Fruit fly (Drosophila melanogaster) whole organism, embryonic: ENCODE data around the gene r-l.

Experiments used
- Aef1 ChIP-seq: fragments of 200-800 bp; sonication (Bioruptor generic); IDR thresholded peaks from 3 replicates; pipeline ENCODE4 v1.3.6; 2022; ENCODE audit warnings: missing biosample characterization, missing genetic modification characterization
- Atf3 ChIP-seq: fragments of 200-800 bp; sonication (Bioruptor generic); optimal IDR thresholded peaks from 3 replicates; lab custom pipeline; 2016; ENCODE audit warnings: missing biosample characterization, missing genetic modification characterization
- CG10543 ChIP-seq: fragments of 200-800 bp; sonication (Bioruptor generic); optimal IDR thresholded peaks from 3 replicates; lab custom pipeline; 2017; ENCODE audit warnings: missing biosample characterization, mild to moderate bottlenecking, missing genetic modification characterization, moderate library complexity
- CG14860 ChIP-seq: fragments of 200-800 bp; sonication (Bioruptor generic); IDR thresholded peaks from 3 replicates; pipeline ENCODE4 v1.3.6; 2022; ENCODE audit warnings: missing biosample characterization, missing genetic modification characterization; ENCODE audit not compliant: partially characterized antibody
- CG15601 ChIP-seq: fragments of 200-800 bp; sonication (Bioruptor generic); optimal IDR thresholded peaks from 3 replicates; lab custom pipeline; 2019; ENCODE audit warnings: missing biosample characterization, mild to moderate bottlenecking, missing genetic modification characterization, moderate library complexity
- CG18599 ChIP-seq: fragments of 200-800 bp; sonication (Bioruptor generic); optimal IDR thresholded peaks from 3 replicates; lab custom pipeline; 2017; ENCODE audit warnings: missing biosample characterization, missing genetic modification characterization, mild to moderate bottlenecking, moderate library complexity, missing genetic modification reagents
- CG30020 ChIP-seq: fragments of 200-800 bp; optimal IDR thresholded peaks from 2 replicates; lab custom pipeline; 2019; ENCODE audit warnings: missing biosample characterization, mild to moderate bottlenecking, missing genetic modification characterization, moderate library complexity
- CG32767 ChIP-seq: fragments of 200-800 bp; sonication (Bioruptor generic); IDR thresholded peaks from 2 replicates; pipeline ENCODE4 v1.3.6; 2022; ENCODE audit warnings: missing biosample characterization, missing genetic modification characterization
- CG34376 ChIP-seq: fragments of 200-800 bp; sonication (Bioruptor generic); optimal IDR thresholded peaks from 2 replicates; lab custom pipeline; 2018; ENCODE audit warnings: missing biosample characterization, mild to moderate bottlenecking, missing genetic modification characterization
- CG4360 ChIP-seq: fragments of 200-800 bp; sonication (Bioruptor generic); IDR thresholded peaks from 2 replicates; pipeline ENCODE4 v1.3.6; 2022; ENCODE audit warnings: missing biosample characterization, missing genetic modification characterization
- CG5180 ChIP-seq: fragments of 200-800 bp; sonication (Bioruptor generic); optimal IDR thresholded peaks from 3 replicates; lab custom pipeline; 2017; ENCODE audit warnings: missing biosample characterization, missing genetic modification characterization, mild to moderate bottlenecking, moderate library complexity, missing genetic modification reagents
- D19A ChIP-seq: fragments of 200-800 bp; optimal IDR thresholded peaks from 3 replicates; lab custom pipeline; 2019; ENCODE audit warnings: missing biosample characterization, mild to moderate bottlenecking, missing genetic modification characterization, moderate library complexity
- D19B ChIP-seq: fragments of 200-800 bp; sonication (Bioruptor generic); optimal IDR thresholded peaks from 2 replicates; lab custom pipeline; 2017; ENCODE audit warnings: missing biosample characterization, mild to moderate bottlenecking, missing genetic modification characterization
- Dip2 ChIP-seq: fragments of 200-800 bp; sonication (Bioruptor generic); IDR thresholded peaks from 2 replicates; pipeline ENCODE4 v1.3.6; 2022; ENCODE audit warnings: missing biosample characterization, missing genetic modification characterization
- Doc3 ChIP-seq: fragments of 200-800 bp; sonication (Bioruptor generic); IDR thresholded peaks from 3 replicates; pipeline ENCODE4 v1.3.6; 2022; ENCODE audit warnings: missing biosample characterization, missing genetic modification characterization; ENCODE audit not compliant: partially characterized antibody
- GATAe ChIP-seq: fragments of 200-800 bp; sonication (Bioruptor generic); conservative IDR thresholded peaks from 2 replicates; pipeline ENCODE4 v1.3.6; 2022; ENCODE audit warnings: missing biosample characterization, missing genetic modification characterization
- Gug ChIP-seq: fragments of 200-800 bp; sonication (Bioruptor generic); IDR thresholded peaks from 4 replicates; pipeline ENCODE4 v1.3.6; 2022; ENCODE audit warnings: missing biosample characterization, missing genetic modification characterization
- HHEX ChIP-seq: fragments of 200-800 bp; sonication (Bioruptor generic); optimal IDR thresholded peaks from 3 replicates; lab custom pipeline; 2017; ENCODE audit warnings: missing biosample characterization, mild to moderate bottlenecking, missing genetic modification characterization, missing genetic modification reagents
- Hand ChIP-seq: fragments of 200-800 bp; sonication (Bioruptor generic); optimal IDR thresholded peaks from 2 replicates; lab custom pipeline; 2017; ENCODE audit warnings: mild to moderate bottlenecking, missing biosample characterization, missing genetic modification reagents, missing genetic modification characterization
- HmgZ ChIP-seq: fragments of 200-800 bp; sonication (Bioruptor generic); optimal IDR thresholded peaks from 2 replicates; lab custom pipeline; 2018; ENCODE audit warnings: missing biosample characterization, mild to moderate bottlenecking, missing genetic modification characterization
- Hmx ChIP-seq: fragments of 200-800 bp; sonication (Bioruptor generic); optimal IDR thresholded peaks from 2 replicates; lab custom pipeline; 2016; ENCODE audit warnings: missing biosample characterization, missing genetic modification characterization
- Lim3 ChIP-seq: fragments of 200-800 bp; sonication (Bioruptor generic); IDR thresholded peaks from 2 replicates; pipeline ENCODE4 v1.3.6; 2022; ENCODE audit warnings: missing biosample characterization, missing genetic modification characterization
- Nf-YB ChIP-seq: fragments of 200-800 bp; sonication (Bioruptor generic); optimal IDR thresholded peaks from 3 replicates; lab custom pipeline; 2019; ENCODE audit warnings: missing biosample characterization, mild to moderate bottlenecking, missing genetic modification characterization, moderate library complexity
- Nf-YC ChIP-seq: fragments of 200-800 bp; optimal IDR thresholded peaks from 3 replicates; lab custom pipeline; 2019; ENCODE audit warnings: missing biosample characterization, mild to moderate bottlenecking, missing genetic modification characterization, moderate library complexity
- Opbp ChIP-seq: fragments of 200-800 bp; sonication (Bioruptor generic); IDR thresholded peaks from 3 replicates; pipeline ENCODE4 v1.3.6; 2022; ENCODE audit warnings: missing biosample characterization, missing genetic modification characterization; ENCODE audit not compliant: partially characterized antibody
- Pdp1 ChIP-seq, 2 experiments: fragments of 200-800 bp; sonication (Bioruptor generic); optimal IDR thresholded peaks; 3 replicates each; lab custom pipeline; 2016; ENCODE audit warnings: missing biosample characterization in 2 of 2, missing genetic modification characterization in 2 of 2, mild to moderate bottlenecking in 1 of 2, moderate library complexity in 1 of 2
- Ptx1 ChIP-seq: fragments of 200-800 bp; sonication (Bioruptor generic); IDR thresholded peaks from 2 replicates; pipeline ENCODE4 v1.3.6; 2022; ENCODE audit warnings: missing biosample characterization, missing genetic modification characterization
- Vsx1 ChIP-seq: fragments of 200-800 bp; sonication (Bioruptor generic); optimal IDR thresholded peaks from 2 replicates; lab custom pipeline; 2017; ENCODE audit warnings: missing biosample characterization, mild to moderate bottlenecking, missing genetic modification characterization, missing genetic modification reagents
- ap ChIP-seq: fragments of 200-800 bp; sonication (Bioruptor generic); IDR thresholded peaks from 2 replicates; pipeline ENCODE4 v1.3.6; 2022; ENCODE audit warnings: missing biosample characterization, missing genetic modification characterization
- caup ChIP-seq: fragments of 200-800 bp; sonication (Bioruptor generic); optimal IDR thresholded peaks from 3 replicates; lab custom pipeline; 2017; ENCODE audit warnings: missing biosample characterization, mild to moderate bottlenecking, missing genetic modification characterization, moderate library complexity; ENCODE audit not compliant: severe bottlenecking
- chinmo ChIP-seq: fragments of 200-800 bp; sonication (Bioruptor generic); IDR thresholded peaks from 4 replicates; pipeline ENCODE4 v1.3.6; 2022; ENCODE audit warnings: missing biosample characterization, missing genetic modification characterization; ENCODE audit not compliant: partially characterized antibody
- chm ChIP-seq: fragments of 200-800 bp; sonication (Bioruptor generic); IDR thresholded peaks from 2 replicates; pipeline ENCODE4 v1.3.6; 2022; ENCODE audit warnings: missing biosample characterization, missing genetic modification characterization
- chn ChIP-seq: fragments of 200-800 bp; sonication (Bioruptor generic); optimal IDR thresholded peaks from 2 replicates; lab custom pipeline; 2016; ENCODE audit warnings: missing biosample characterization, missing genetic modification characterization
- cwo ChIP-seq: fragments of 200-800 bp; sonication (Bioruptor generic); optimal IDR thresholded peaks from 3 replicates; lab custom pipeline; 2017; ENCODE audit warnings: missing biosample characterization, missing genetic modification characterization, mild to moderate bottlenecking, moderate library complexity, missing genetic modification reagents
- exex ChIP-seq: fragments of 200-800 bp; sonication (Bioruptor generic); optimal IDR thresholded peaks from 4 replicates; lab custom pipeline; 2018; ENCODE audit warnings: missing biosample characterization, mild to moderate bottlenecking, missing genetic modification characterization, moderate library complexity
- grn ChIP-seq: fragments of 200-800 bp; sonication (Bioruptor generic); optimal IDR thresholded peaks from 3 replicates; lab custom pipeline; 2017; ENCODE audit warnings: missing biosample characterization, missing genetic modification characterization
- lab ChIP-seq: fragments of 200-800 bp; sonication (Bioruptor generic); optimal IDR thresholded peaks from 3 replicates; lab custom pipeline; 2017; ENCODE audit warnings: missing biosample characterization, missing genetic modification characterization, mild to moderate bottlenecking, moderate library complexity, missing genetic modification reagents
- mam ChIP-seq: fragments of 200-800 bp; sonication (Bioruptor generic); optimal IDR thresholded peaks from 3 replicates; lab custom pipeline; 2016; ENCODE audit warnings: missing biosample characterization, missing genetic modification characterization
- nerfin-1 ChIP-seq: fragments of 200-800 bp; sonication (Bioruptor generic); optimal IDR thresholded peaks from 3 replicates; lab custom pipeline; 2019; ENCODE audit warnings: missing biosample characterization, mild to moderate bottlenecking, missing genetic modification characterization, moderate library complexity
- oc ChIP-seq: fragments of 200-800 bp; sonication (Bioruptor generic); optimal IDR thresholded peaks from 2 replicates; lab custom pipeline; 2018; ENCODE audit warnings: missing biosample characterization, mild to moderate bottlenecking, missing genetic modification characterization, moderate library complexity
- odd ChIP-seq: fragments of 200-800 bp; sonication (Bioruptor generic); optimal IDR thresholded peaks from 2 replicates; lab custom pipeline; 2017; ENCODE audit warnings: missing biosample characterization, mild to moderate bottlenecking, missing genetic modification characterization
- pan ChIP-seq, 4 experiments: fragments of >200 bp in 3 of 4; fragments of 200-800 bp in 1 of 4; sonication (Bioruptor generic) in 1 of 4; optimal IDR thresholded peaks in 3 of 4; IDR thresholded peaks in 1 of 4; 2 replicates each; pipeline versions ENCODE4 v1.3.6 to Lab custom; 2017 to 2022; ENCODE audit warnings: missing biosample characterization in 2 of 4, missing genetic modification characterization in 2 of 4, mixed read lengths in 1 of 4
- peb ChIP-seq: fragments of 200-800 bp; sonication (Bioruptor generic); IDR thresholded peaks from 2 replicates; pipeline ENCODE4 v1.3.6; 2022; ENCODE audit warnings: missing biosample characterization, missing genetic modification characterization
- rib ChIP-seq: fragments of 200-800 bp; sonication (Bioruptor generic); IDR thresholded peaks from 2 replicates; pipeline ENCODE4 v1.3.6; 2022; ENCODE audit warnings: missing biosample characterization, missing genetic modification characterization
- sd ChIP-seq: fragments of 200-800 bp; sonication (Bioruptor generic); optimal IDR thresholded peaks from 3 replicates; lab custom pipeline; 2018; ENCODE audit warnings: missing biosample characterization, mild to moderate bottlenecking, missing genetic modification characterization, moderate library complexity
- sens-2 ChIP-seq: fragments of 200-800 bp; sonication (Bioruptor generic); IDR thresholded peaks from 2 replicates; pipeline ENCODE4 v1.3.6; 2022; ENCODE audit warnings: missing biosample characterization, missing genetic modification characterization
- sqz ChIP-seq: fragments of 200-800 bp; sonication (Bioruptor generic); optimal IDR thresholded peaks from 3 replicates; lab custom pipeline; 2018; ENCODE audit warnings: missing biosample characterization, mild to moderate bottlenecking, missing genetic modification characterization

The r-l gene

dm6 chr3R:21080876-21081586 lies 7.9 kb upstream of the r-l start, which contains the start of gene HHEX (continued):
- TF ChIP-seq Ptx1 (GFP tag; lab: Robert Waterston, UW) (peak; percentile 43), Hmx (GFP tag; lab: Kevin White, UChicago) (no peak), CG10543 (peak; percentile 94), rib (0 out of 2 replicates have a peak, but pooled peaks have one; percentile 10), CG34376 (peak; percentile 83), Dip2 (no peak), ap (GFP tag; lab: Robert Waterston, UW) (no peak), chn (GFP tag; lab: Kevin White, UChicago) (no peak), CG4360 (GFP tag; lab: Robert Waterston, UW) (peak; percentile 34; the same call in 1 of the 2 replicates), nerfin-1 (tag; lab: Kevin White, UChicago) (no peak), Doc3 (GFP tag; lab: Robert Waterston, UW) (no peak), CG15601 (tag; lab: Kevin White, UChicago) (peak; percentile 4), cwo (GFP tag; lab: Kevin White, UChicago) (peak; percentile 12), CG5180 (GFP tag; lab: Kevin White, UChicago) (peak; percentile 66), peb (no peak), sqz (GFP tag; lab: Kevin White, UChicago) (no peak), pan (optimal IDR thresholded peaks at IDR 0.05; lab: Kevin White, UChicago) (no peak), pan (GFP tag; optimal IDR thresholded peaks at IDR 0.05 in 1 of 2, IDR thresholded peaks at IDR 0.05 in 1 of 2) (peak in 1 of 2 experiments; percentile 82), lab (GFP tag; lab: Kevin White, UChicago) (peak; percentile 95), sd (tag; lab: Kevin White, UChicago) (peak; percentile 76), D19A (tag; lab: Kevin White, UChicago) (no peak), Nf-YB (GFP tag; lab: Kevin White, UChicago) (peak; percentile 90), CG18599 (GFP tag; lab: Kevin White, UChicago) (peak; percentile 50), Vsx1 (GFP tag; lab: Kevin White, UChicago) (peak; percentile 95), grn (peak; percentile 74), Aef1 (peak; percentile 59; the same call in 2 of the 3 replicates), HmgZ (tag; lab: Kevin White, UChicago) (peak; percentile 49), HHEX (GFP tag; lab: Kevin White, UChicago) (peak; percentile 41), Atf3 (GFP tag; lab: Kevin White, UChicago) (no peak), Lim3 (GFP tag; lab: Robert Waterston, UW) (no peak), Opbp (GFP tag; lab: Robert Waterston, UW) (0 out of 3 replicates have a peak, but pooled peaks have one; percentile 27), Hand (no peak), Gug (GFP tag; lab: Robert Waterston, UW) (no peak), CG30020 (tag; lab: Kevin White, UChicago) (no peak), caup (GFP tag; lab: Kevin White, UChicago) (peak; percentile 16), CG14860 (no peak), CG32767 (GFP tag; lab: Robert Waterston, UW) (0 out of 2 replicates have a peak, but pooled peaks have one; percentile 14), sens-2 (peak; percentile 76), exex (tag; lab: Kevin White, UChicago) (peak; percentile 99), GATAe (GFP tag; lab: Robert Waterston, UW) (peak; percentile 91), Nf-YC (tag; lab: Kevin White, UChicago) (peak; percentile 90), mam (GFP tag; lab: Kevin White, UChicago) (no peak), chinmo (0 out of 4 replicates have a peak, but pooled peaks have one; percentile 43), Pdp1 (GFP tag; optimal IDR thresholded peaks at IDR 0.05; lab: Kevin White, UChicago) (peak in 1 of 2 experiments; percentile 59), oc (tag; lab: Kevin White, UChicago) (no peak), chm (GFP tag; lab: Robert Waterston, UW) (0 out of 2 replicates have a peak, but pooled peaks have one; percentile 11), D19B (GFP tag; lab: Kevin White, UChicago) (no peak), odd (peak; percentile 46)
